Fruit fly (Drosophila melanogaster) whole organism, embryonic: ENCODE measurements around the gene CG8814.

Experiments
- Antp ChIP-seq: fragments of 200-800 bp; sonication (Bioruptor generic); optimal IDR thresholded peaks from 3 replicates; lab custom pipeline; 2016; ENCODE audit warnings: missing biosample characterization, missing genetic modification characterization
- Atf3 ChIP-seq: fragments of 200-800 bp; sonication (Bioruptor generic); optimal IDR thresholded peaks from 3 replicates; lab custom pipeline; 2016; ENCODE audit warnings: missing biosample characterization, missing genetic modification characterization
- Blimp-1 ChIP-seq: fragments of 200-800 bp; sonication (Bioruptor generic); optimal IDR thresholded peaks from 3 replicates; lab custom pipeline; 2018; ENCODE audit warnings: missing biosample characterization, missing genetic modification characterization, mild to moderate bottlenecking, moderate library complexity, missing genetic modification reagents
- BtbVII ChIP-seq: fragments of 200-800 bp; sonication (Bioruptor generic); optimal IDR thresholded peaks from 3 replicates; lab custom pipeline; 2017; ENCODE audit warnings: missing biosample characterization, mild to moderate bottlenecking, missing genetic modification characterization
- CG10274 ChIP-seq: fragments of 200-800 bp; sonication (Bioruptor generic); optimal IDR thresholded peaks from 3 replicates; lab custom pipeline; 2017; ENCODE audit warnings: missing biosample characterization, mild to moderate bottlenecking, missing genetic modification characterization
- CG12769 ChIP-seq: fragments of 200-800 bp; sonication (Bioruptor generic); optimal IDR thresholded peaks from 2 replicates; lab custom pipeline; 2019; ENCODE audit warnings: missing biosample characterization, mild to moderate bottlenecking, missing genetic modification characterization, moderate library complexity
- CG13123 ChIP-seq: fragments of 200-800 bp; sonication (Bioruptor generic); optimal IDR thresholded peaks from 2 replicates; lab custom pipeline; 2016; ENCODE audit warnings: missing biosample characterization, missing genetic modification characterization
- CG17359 ChIP-seq: fragments of 200-800 bp; sonication (Bioruptor generic); optimal IDR thresholded peaks from 3 replicates; lab custom pipeline; 2018; ENCODE audit warnings: missing biosample characterization, mild to moderate bottlenecking, missing genetic modification characterization, moderate library complexity
- CG17912 ChIP-seq: fragments of 200-800 bp; sonication (Bioruptor generic); optimal IDR thresholded peaks from 2 replicates; lab custom pipeline; 2018; ENCODE audit warnings: missing biosample characterization, mild to moderate bottlenecking, missing genetic modification characterization
- CG2199 ChIP-seq: fragments of 200-800 bp; sonication (Bioruptor generic); IDR thresholded peaks from 3 replicates; pipeline ENCODE4 v1.3.6; 2022; ENCODE audit warnings: missing biosample characterization, missing genetic modification characterization
- CG2712 ChIP-seq: fragments of 200-800 bp; optimal IDR thresholded peaks from 3 replicates; lab custom pipeline; 2019; ENCODE audit warnings: missing biosample characterization, mild to moderate bottlenecking, missing genetic modification characterization, moderate library complexity
- CG2875 ChIP-seq: fragments of 200-800 bp; sonication (Bioruptor generic); optimal IDR thresholded peaks from 2 replicates; lab custom pipeline; 2017; ENCODE audit warnings: missing biosample characterization, mild to moderate bottlenecking, missing genetic modification characterization, missing genetic modification reagents
- CG31365 ChIP-seq: fragments of 200-800 bp; sonication (Bioruptor generic); optimal IDR thresholded peaks from 2 replicates; lab custom pipeline; 2018; ENCODE audit warnings: missing biosample characterization, mild to moderate bottlenecking, missing genetic modification characterization
- CG31388 ChIP-seq: fragments of 200-800 bp; sonication (Bioruptor generic); optimal IDR thresholded peaks from 2 replicates; lab custom pipeline; 2016; ENCODE audit warnings: missing biosample characterization, missing genetic modification characterization
- CG4404 ChIP-seq: fragments of 200-800 bp; sonication (Bioruptor generic); IDR thresholded peaks from 2 replicates; pipeline ENCODE4 v1.3.6; 2022; ENCODE audit warnings: missing biosample characterization, missing genetic modification characterization
- CG5953 ChIP-seq: fragments of 200-800 bp; sonication (Bioruptor generic); IDR thresholded peaks from 2 replicates; pipeline ENCODE4 v1.3.6; 2022; ENCODE audit warnings: missing biosample characterization, missing genetic modification characterization
- CG7745 ChIP-seq: fragments of 200-800 bp; sonication (Bioruptor generic); optimal IDR thresholded peaks from 2 replicates; lab custom pipeline; 2018; ENCODE audit warnings: missing biosample characterization, mild to moderate bottlenecking, missing genetic modification characterization, moderate library complexity
- CG7987 ChIP-seq: fragments of 200-800 bp; sonication (Bioruptor generic); optimal IDR thresholded peaks from 2 replicates; lab custom pipeline; 2018; ENCODE audit warnings: missing biosample characterization, mild to moderate bottlenecking, missing genetic modification characterization, moderate library complexity
- D19B ChIP-seq: fragments of 200-800 bp; sonication (Bioruptor generic); optimal IDR thresholded peaks from 2 replicates; lab custom pipeline; 2017; ENCODE audit warnings: missing biosample characterization, mild to moderate bottlenecking, missing genetic modification characterization
- Dek ChIP-seq: fragments of 200-800 bp; sonication (Bioruptor generic); optimal IDR thresholded peaks from 3 replicates; lab custom pipeline; 2019; ENCODE audit warnings: missing biosample characterization, mild to moderate bottlenecking, missing genetic modification characterization, moderate library complexity
- Doc2 ChIP-seq: fragments of 200-800 bp; sonication (Bioruptor generic); IDR thresholded peaks from 2 replicates; pipeline ENCODE4 v1.3.6; 2022; ENCODE audit warnings: missing biosample characterization, missing genetic modification characterization
- Dref ChIP-seq: fragments of 200-800 bp; sonication (Bioruptor generic); IDR thresholded peaks from 2 replicates; pipeline ENCODE4 v1.3.6; 2022; ENCODE audit warnings: missing biosample characterization, missing genetic modification characterization
- Gsc ChIP-seq: fragments of 200-800 bp; sonication (Bioruptor generic); IDR thresholded peaks from 2 replicates; pipeline ENCODE4 v1.3.6; 2022; ENCODE audit warnings: missing biosample characterization, missing genetic modification characterization
- HHEX ChIP-seq: fragments of 200-800 bp; sonication (Bioruptor generic); optimal IDR thresholded peaks from 3 replicates; lab custom pipeline; 2017; ENCODE audit warnings: missing biosample characterization, mild to moderate bottlenecking, missing genetic modification characterization, missing genetic modification reagents
- HLH4C ChIP-seq: fragments of 200-800 bp; sonication (Bioruptor generic); IDR thresholded peaks from 3 replicates; pipeline ENCODE4 v1.3.6; 2022; ENCODE audit warnings: missing biosample characterization, missing genetic modification characterization; ENCODE audit not compliant: partially characterized antibody
- Med ChIP-seq: fragments of 200-800 bp; sonication (Bioruptor generic); peaks from one replicate; lab custom pipeline; 2016; ENCODE audit warnings: missing biosample characterization, missing genetic modification characterization, mild to moderate bottlenecking, inconsistent platforms, moderate library complexity
- Mrtf ChIP-seq: fragments of 200-800 bp; sonication (Bioruptor generic); IDR thresholded peaks from 3 replicates; pipeline ENCODE4 v1.3.6; 2022; ENCODE audit warnings: missing biosample characterization, missing genetic modification characterization
- Nf-YB ChIP-seq: fragments of 200-800 bp; sonication (Bioruptor generic); optimal IDR thresholded peaks from 3 replicates; lab custom pipeline; 2019; ENCODE audit warnings: missing biosample characterization, mild to moderate bottlenecking, missing genetic modification characterization, moderate library complexity
- ac ChIP-seq: fragments of 200-800 bp; sonication (Bioruptor generic); optimal IDR thresholded peaks from 3 replicates; lab custom pipeline; 2017; ENCODE audit warnings: missing biosample characterization, mild to moderate bottlenecking, missing genetic modification characterization
- amos ChIP-seq: fragments of 200-800 bp; sonication (Bioruptor generic); IDR thresholded peaks from 2 replicates; pipeline ENCODE4 v1.3.6; 2022; ENCODE audit warnings: missing biosample characterization, missing genetic modification characterization; ENCODE audit not compliant: partially characterized antibody
- ap ChIP-seq: fragments of 200-800 bp; sonication (Bioruptor generic); IDR thresholded peaks from 2 replicates; pipeline ENCODE4 v1.3.6; 2022; ENCODE audit warnings: missing biosample characterization, missing genetic modification characterization
- br ChIP-seq: fragments of >200 bp; optimal IDR thresholded peaks from 2 replicates; lab custom pipeline; 2017
- btn ChIP-seq: fragments of 200-800 bp; sonication (Bioruptor generic); optimal IDR thresholded peaks from 2 replicates; lab custom pipeline; 2016; ENCODE audit warnings: missing biosample characterization, missing genetic modification characterization
- ci ChIP-seq: fragments of 200-800 bp; sonication (Bioruptor generic); IDR thresholded peaks from 3 replicates; pipeline ENCODE4 v1.3.6; 2022; ENCODE audit warnings: missing biosample characterization, missing genetic modification characterization
- crp ChIP-seq, 2 experiments: fragments of 200-800 bp; sonication (Bioruptor generic); optimal IDR thresholded peaks; 2 replicates in 1 of 2; 3 replicates in 1 of 2; lab custom pipeline; 2017; ENCODE audit warnings: missing biosample characterization in 2 of 2, missing genetic modification characterization in 2 of 2, mild to moderate bottlenecking in 1 of 2, moderate library complexity in 1 of 2
- emc ChIP-seq: fragments of 200-800 bp; sonication (Bioruptor generic); optimal IDR thresholded peaks from 2 replicates; lab custom pipeline; 2016; ENCODE audit warnings: missing biosample characterization, missing genetic modification characterization
- ewg ChIP-seq: fragments of 200-800 bp; sonication (Bioruptor generic); optimal IDR thresholded peaks from 3 replicates; lab custom pipeline; 2017; ENCODE audit warnings: mild to moderate bottlenecking, missing biosample characterization, missing genetic modification reagents, missing genetic modification characterization
- exex ChIP-seq: fragments of 200-800 bp; sonication (Bioruptor generic); optimal IDR thresholded peaks from 4 replicates; lab custom pipeline; 2018; ENCODE audit warnings: missing biosample characterization, mild to moderate bottlenecking, missing genetic modification characterization, moderate library complexity
- fu2 ChIP-seq: fragments of 200-800 bp; sonication (Bioruptor generic); optimal IDR thresholded peaks from 2 replicates; lab custom pipeline; 2016; ENCODE audit warnings: missing biosample characterization, missing genetic modification characterization
- ham ChIP-seq: fragments of 200-800 bp; sonication (Bioruptor generic); IDR thresholded peaks from 2 replicates; pipeline ENCODE4 v1.3.6; 2022; ENCODE audit warnings: missing biosample characterization, missing genetic modification characterization
- hkb ChIP-seq, 2 experiments: fragments of 200-800 bp in 1 of 2; fragments of >200 bp in 1 of 2; sonication (Bioruptor generic) in 1 of 2; IDR thresholded peaks in 1 of 2; optimal IDR thresholded peaks in 1 of 2; 2 replicates each; pipeline versions ENCODE4 v1.3.6 to Lab custom; 2017 to 2022; ENCODE audit warnings: missing biosample characterization in 1 of 2, missing genetic modification characterization in 1 of 2
- ind ChIP-seq: fragments of 200-800 bp; sonication (Bioruptor generic); optimal IDR thresholded peaks from 3 replicates; lab custom pipeline; 2016; ENCODE audit warnings: missing biosample characterization, missing genetic modification characterization
- ken ChIP-seq: fragments of 200-800 bp; sonication (Bioruptor generic); IDR thresholded peaks from 3 replicates; pipeline ENCODE4 v1.3.6; 2022; ENCODE audit warnings: missing biosample characterization, missing genetic modification characterization
- knrl ChIP-seq: fragments of 200-800 bp; sonication (Bioruptor generic); IDR thresholded peaks from 3 replicates; pipeline ENCODE4 v1.3.6; 2022; ENCODE audit warnings: missing biosample characterization, missing genetic modification characterization; ENCODE audit not compliant: partially characterized antibody
- lab ChIP-seq: fragments of 200-800 bp; sonication (Bioruptor generic); optimal IDR thresholded peaks from 3 replicates; lab custom pipeline; 2017; ENCODE audit warnings: missing biosample characterization, missing genetic modification characterization, mild to moderate bottlenecking, moderate library complexity, missing genetic modification reagents
- pb ChIP-seq: fragments of 200-800 bp; sonication (Bioruptor generic); optimal IDR thresholded peaks from 3 replicates; lab custom pipeline; 2016; ENCODE audit warnings: missing biosample characterization, missing genetic modification characterization
- peb ChIP-seq: fragments of 200-800 bp; sonication (Bioruptor generic); IDR thresholded peaks from 2 replicates; pipeline ENCODE4 v1.3.6; 2022; ENCODE audit warnings: missing biosample characterization, missing genetic modification characterization
- slp2 ChIP-seq: fragments of 200-800 bp; sonication (Bioruptor generic); optimal IDR thresholded peaks from 2 replicates; lab custom pipeline; 2016; ENCODE audit warnings: missing biosample characterization, missing genetic modification characterization
- stc ChIP-seq: fragments of 200-800 bp; sonication (Bioruptor generic); IDR thresholded peaks from 2 replicates; pipeline ENCODE4 v1.3.6; 2022; ENCODE audit warnings: missing biosample characterization, missing genetic modification characterization
- zen ChIP-seq: fragments of 200-800 bp; sonication (Bioruptor generic); optimal IDR thresholded peaks from 3 replicates; lab custom pipeline; 2018; ENCODE audit warnings: missing biosample characterization, mild to moderate bottlenecking, missing genetic modification characterization, moderate library complexity

CG8814 gene

dm6 chr2L:2897024-2897549, 22.4 kb downstream of the CG8814 start (continued):
- peak; percentile 90; the same call in 2 of the 3 replicates for TF ChIP-seq CG2199
- peak; percentile 79 for TF ChIP-seq ewg (GFP tag; lab: Kevin White, UChicago)
- peak; percentile 80 for TF ChIP-seq ind
- TF ChIP-seq BtbVII = peak; percentile 21
- peak; percentile 20 for TF ChIP-seq CG10274
- no peak for TF ChIP-seq ham (GFP tag; lab: Robert Waterston, UW)
- TF ChIP-seq emc (GFP tag; lab: Kevin White, UChicago) = peak; percentile 64
- TF ChIP-seq stc (GFP tag; lab: Robert Waterston, UW) = peak; percentile 75
- TF ChIP-seq HHEX (GFP tag; lab: Kevin White, UChicago) = peak; percentile 61
- peak; percentile 73 for TF ChIP-seq ap (GFP tag; lab: Robert Waterston, UW)
- TF ChIP-seq CG13123 (GFP tag; lab: Kevin White, UChicago) = peak; percentile 74
- peak; percentile 81 for TF ChIP-seq CG17359 (tag; lab: Kevin White, UChicago)
- TF ChIP-seq CG5953 (GFP tag; lab: Robert Waterston, UW) = peak; percentile 46; the same call in 1 of the 2 replicates
- TF ChIP-seq Doc2 (GFP tag; lab: Robert Waterston, UW) = peak; percentile 22; the same call in 1 of the 2 replicates
- TF ChIP-seq CG31388 (GFP tag; lab: Kevin White, UChicago) = peak; percentile 78
- no peak for TF ChIP-seq exex (tag; lab: Kevin White, UChicago)
- TF ChIP-seq Med (GFP tag; lab: Kevin White, UChicago) = peak; percentile 96
- no peak for TF ChIP-seq knrl (GFP tag; lab: Robert Waterston, UW)
- peak; percentile 64 for TF ChIP-seq CG7745 (tag; lab: Kevin White, UChicago)
- TF ChIP-seq CG7987 = peak; percentile 30
- peak; percentile 83 for TF ChIP-seq pb (GFP tag; lab: Kevin White, UChicago)
- TF ChIP-seq fu2 (GFP tag; lab: Kevin White, UChicago) = peak; percentile 75
- TF ChIP-seq Atf3 (GFP tag; lab: Kevin White, UChicago) = peak; percentile 84
- no peak for TF ChIP-seq amos (GFP tag; lab: Robert Waterston, UW)
- peak; percentile 70 for TF ChIP-seq zen (tag; lab: Kevin White, UChicago)
- peak; percentile 70 for TF ChIP-seq Blimp-1
- TF ChIP-seq CG17912 (GFP tag; lab: Kevin White, UChicago) = no peak
- TF ChIP-seq CG2712 = peak; percentile 80
- peak; percentile 50 for TF ChIP-seq Dek (tag; lab: Kevin White, UChicago)
- TF ChIP-seq D19B (GFP tag; lab: Kevin White, UChicago) = peak; percentile 6
- TF ChIP-seq CG2875 = peak; percentile 61
- TF ChIP-seq Mrtf = peak; percentile 82
- TF ChIP-seq ac (GFP tag; lab: Kevin White, UChicago) = peak; percentile 43
- TF ChIP-seq Gsc = no peak
- TF ChIP-seq ken (GFP tag; lab: Robert Waterston, UW) = peak; percentile 81
- TF ChIP-seq btn (GFP tag; lab: Kevin White, UChicago) = peak; percentile 81
- TF ChIP-seq CG4404 (GFP tag; lab: Robert Waterston, UW) = peak; percentile 60
- no peak for TF ChIP-seq Dref (GFP tag; lab: Robert Waterston, UW)
- peak; percentile 81 for TF ChIP-seq slp2 (GFP tag; lab: Kevin White, UChicago)
- peak; percentile 93 for TF ChIP-seq ci (GFP tag; lab: Robert Waterston, UW)
- TF ChIP-seq Nf-YB (GFP tag; lab: Kevin White, UChicago) = peak; percentile 32
- peak; percentile 72 for TF ChIP-seq peb (GFP tag; lab: Robert Waterston, UW)
- TF ChIP-seq br (lab: Kevin White, UChicago) = no peak
- TF ChIP-seq crp (GFP tag; optimal IDR thresholded peaks at IDR 0.05; lab: Kevin White, UChicago) = peak in 1 of 2 experiments; percentile 21
- peak; percentile 90 for TF ChIP-seq Antp (GFP tag; lab: Kevin White, UChicago)
- peak; percentile 76 for TF ChIP-seq lab
- peak; percentile 45 for TF ChIP-seq CG12769 (tag; lab: Kevin White, UChicago)
- TF ChIP-seq CG31365 (tag; lab: Kevin White, UChicago) = no peak
- TF ChIP-seq HLH4C (GFP tag; lab: Robert Waterston, UW) = no peak
- TF ChIP-seq hkb (optimal IDR thresholded peaks at IDR 0.05; lab: Kevin White, UChicago) = no peak
- peak; percentile 90 for TF ChIP-seq hkb (GFP tag; IDR thresholded peaks at IDR 0.05; lab: Robert Waterston, UW)
